Worm (Caenorhabditis elegans) whole organism, dauer: ENCODE measurements around the gene clik-1.

ENCODE experiments used
- unc-62 ChIP-seq: sonication (generic microtip); optimal IDR thresholded peaks from 2 replicates; lab custom pipeline; 2017; ENCODE audit warnings: missing biosample characterization, missing genetic modification reagents, missing genetic modification characterization

The clik-1 gene

ce11 chrV:6768452-6768929, at the start of gene clik-1, which contains the start of gene T25F10.1:
clik-1 (minus strand) TSS chrV:6768732.
T25F10.1 (plus strand) TSS chrV:6768502.
- no peak for TF ChIP-seq unc-62 (GFP tag; lab: Kevin White, UChicago)

ce11 chrV:6817184-6817583, 48.7 kb upstream of the clik-1 start, which contains the start of gene dmsr-14:
dmsr-14 (minus strand) TSS chrV:6817284.
- no peak for TF ChIP-seq unc-62 (GFP tag; lab: Kevin White, UChicago)

- no peak for TF ChIP-seq unc-62 (GFP tag; lab: Kevin White, UChicago)
These were observed 45.3 kb upstream of the clik-1 start for ce11 chrV:6813862-6814261.

- TF ChIP-seq unc-62 (GFP tag; lab: Kevin White, UChicago): no peak
These were observed 43.3 kb upstream of the clik-1 start for ce11 chrV:6811863-6812262.

ce11 chrV:6810091-6810490, 41.6 kb upstream of the clik-1 start:
- no peak for TF ChIP-seq unc-62 (GFP tag; lab: Kevin White, UChicago)

ce11 chrV:6808962-6809361, 40.4 kb upstream of the clik-1 start, which contains the start of gene dmsr-16:
dmsr-16 (minus strand) TSS chrV:6809062.
- TF ChIP-seq unc-62 (GFP tag; lab: Kevin White, UChicago): no peak

- no peak for TF ChIP-seq unc-62 (GFP tag; lab: Kevin White, UChicago)
These were observed 37.8 kb upstream of the clik-1 start, which contains the start of gene dmsr-12 for ce11 chrV:6806340-6806739. dmsr-12 (minus strand) TSS chrV:6806440.

DNA sequence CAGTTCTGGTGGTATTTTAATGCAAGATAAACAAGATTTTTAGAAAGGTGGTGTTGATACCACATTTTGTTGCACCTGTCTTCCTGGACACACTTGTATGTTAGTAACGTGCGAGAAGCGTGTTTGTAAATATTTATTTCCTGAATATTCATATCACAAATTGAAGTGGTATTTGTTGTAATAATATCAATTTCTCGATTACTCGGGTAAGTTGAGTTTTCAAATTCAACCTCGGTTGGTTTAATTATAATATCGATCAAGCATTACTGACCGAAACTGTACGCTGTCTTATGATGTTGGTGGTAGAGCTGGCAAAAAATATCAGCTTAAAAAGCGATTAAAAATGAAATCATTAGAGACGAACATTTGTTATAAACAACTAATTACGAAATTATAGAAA, 35.5 kb upstream of the clik-1 start, which contains the start of gene dmsr-11:
TSS of gene dmsr-11 (minus strand) at position 101 of the 400 bp plus-strand sequence.
- no peak for TF ChIP-seq unc-62 (GFP tag; lab: Kevin White, UChicago)

DNA sequence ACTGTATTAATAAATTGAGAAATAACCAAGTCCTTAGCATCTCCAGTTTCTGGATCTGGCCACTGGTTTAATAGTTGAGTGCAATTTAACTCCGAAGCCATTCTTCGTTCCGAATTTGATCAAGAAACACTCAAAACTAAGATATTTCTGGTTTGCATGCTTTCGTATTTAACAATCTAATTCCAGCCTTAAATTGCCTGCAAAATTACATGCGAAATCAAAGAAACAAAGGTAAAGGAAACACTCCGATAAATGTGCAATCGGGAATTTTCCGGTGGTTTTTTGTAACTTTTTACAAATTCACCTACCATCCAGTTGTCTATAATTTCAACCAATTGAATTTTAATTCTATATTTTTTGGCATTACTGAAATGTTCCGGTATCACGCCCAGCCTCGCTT, 33.3 kb upstream of the clik-1 start, which contains the start of gene dmsr-10:
TSS of gene dmsr-10 (minus strand) at position 101 of the 400 bp plus-strand sequence.
- TF ChIP-seq unc-62 (GFP tag; lab: Kevin White, UChicago): no peak

- TF ChIP-seq unc-62 (GFP tag; lab: Kevin White, UChicago): no peak
These were observed 31.0 kb upstream of the clik-1 start, which contains the start of gene dmsr-9 for ce11 chrV:6799564-6799963. dmsr-9 (minus strand) TSS chrV:6799664.

- no peak for TF ChIP-seq unc-62 (GFP tag; lab: Kevin White, UChicago)
These were observed 28.4 kb upstream of the clik-1 start for ce11 chrV:6796894-6797293.

ce11 chrV:6796264-6796663, 27.7 kb upstream of the clik-1 start:
- no peak for TF ChIP-seq unc-62 (GFP tag; lab: Kevin White, UChicago)

DNA sequence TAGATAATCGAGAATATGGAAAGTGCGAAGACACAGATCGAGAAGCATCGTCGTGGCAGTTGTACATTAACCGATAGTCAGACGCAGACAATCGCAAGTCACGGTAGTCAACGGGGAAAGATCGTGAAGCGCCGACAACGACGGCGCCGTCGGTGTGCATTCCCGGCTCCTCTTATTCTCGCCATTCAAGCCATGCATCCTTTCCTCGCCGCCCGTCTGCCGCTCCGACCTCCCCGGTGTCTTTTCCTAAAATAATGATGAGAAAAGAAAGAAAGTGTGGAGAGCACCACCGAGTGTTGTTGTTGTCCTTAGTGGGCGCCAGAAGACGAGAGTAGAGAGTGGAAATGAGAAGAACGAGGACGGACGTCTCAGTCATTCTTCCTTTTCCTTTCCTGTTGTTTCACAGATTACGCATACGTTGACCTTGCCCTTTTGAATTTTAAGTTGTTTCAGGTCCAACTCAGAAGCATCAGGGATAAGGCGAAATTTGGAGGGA, 25.3 kb upstream of the clik-1 start, which contains the start of gene ZC404.1:
TSS of gene ZC404.1 (plus strand) at position 446 of the 496 bp plus-strand sequence.
- no peak for TF ChIP-seq unc-62 (GFP tag; lab: Kevin White, UChicago)

- TF ChIP-seq unc-62 (GFP tag; lab: Kevin White, UChicago): no peak
These were observed 24.4 kb upstream of the clik-1 start for ce11 chrV:6792973-6793372.

ce11 chrV:6792565-6792964, 24.0 kb upstream of the clik-1 start, which contains the start of gene gck-2:
gck-2 (minus strand) TSS chrV:6792665.
- TF ChIP-seq unc-62 (GFP tag; lab: Kevin White, UChicago): no peak

DNA sequence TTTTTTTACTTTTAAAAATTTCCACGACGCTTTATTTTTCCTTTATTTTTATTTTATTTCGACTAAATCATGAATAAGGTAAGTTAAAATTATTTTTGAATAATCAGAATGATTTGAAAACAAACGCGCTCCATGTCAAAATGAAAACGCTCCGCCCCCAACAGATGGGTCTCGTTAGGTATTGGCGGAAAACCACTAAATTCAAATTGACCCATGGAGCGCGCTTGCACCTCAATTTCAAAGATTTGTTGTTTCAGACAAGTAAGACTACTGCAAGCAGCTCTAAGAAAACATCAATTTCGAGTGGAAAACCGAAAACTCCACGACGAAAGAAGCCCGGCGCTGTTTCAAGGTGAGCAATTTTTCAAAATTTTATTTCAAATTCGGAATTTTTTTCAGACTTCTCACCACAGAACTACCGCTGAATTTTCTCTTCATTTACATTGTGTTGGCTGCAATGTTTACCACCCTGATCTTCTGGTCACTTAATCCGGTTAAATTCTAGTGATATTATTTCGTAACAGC, 19.4 kb upstream of the clik-1 start, which contains the start of gene ZC404.2:
TSS of gene ZC404.2 (plus strand) at position 47 of the 525 bp plus-strand sequence.
- no peak for TF ChIP-seq unc-62 (GFP tag; lab: Kevin White, UChicago)
